Fruit fly (Drosophila melanogaster) whole organism, embryonic: ENCODE results near the gene MED14.
A peak's percentile ranks its signal among the peaks of the same experiment; 100 is the strongest.

Experiments
- Asciz ChIP-seq: fragments of 200-800 bp; sonication (Bioruptor generic); optimal IDR thresholded peaks from 2 replicates; lab custom pipeline; 2017; ENCODE audit warnings: missing biosample characterization, mild to moderate bottlenecking, missing genetic modification characterization, missing genetic modification reagents
- Atf-2 ChIP-seq: fragments of 200-800 bp; sonication (Bioruptor generic); optimal IDR thresholded peaks from 2 replicates; lab custom pipeline; 2016; ENCODE audit warnings: missing biosample characterization, missing genetic modification characterization
- CG10209 ChIP-seq: fragments of 200-800 bp; sonication (Bioruptor generic); optimal IDR thresholded peaks from 3 replicates; lab custom pipeline; 2017; ENCODE audit warnings: missing biosample characterization, mild to moderate bottlenecking, missing genetic modification characterization, missing genetic modification reagents
- CG1024 ChIP-seq: fragments of 200-800 bp; sonication (Bioruptor generic); IDR thresholded peaks from 2 replicates; pipeline ENCODE4 v1.3.6; 2022; ENCODE audit warnings: missing biosample characterization, missing genetic modification characterization
- CG10979 ChIP-seq: fragments of 200-800 bp; sonication (Bioruptor generic); optimal IDR thresholded peaks from 2 replicates; lab custom pipeline; 2018; ENCODE audit warnings: missing biosample characterization, mild to moderate bottlenecking, missing genetic modification characterization, moderate library complexity
- CG11085 ChIP-seq: fragments of 200-800 bp; sonication (Bioruptor generic); IDR thresholded peaks from 2 replicates; pipeline ENCODE4 v1.3.6; 2022; ENCODE audit warnings: missing biosample characterization, missing genetic modification characterization
- CG11398 ChIP-seq: fragments of 200-800 bp; sonication (Bioruptor generic); optimal IDR thresholded peaks from 2 replicates; lab custom pipeline; 2016; ENCODE audit warnings: missing biosample characterization, missing genetic modification characterization
- CG12299 ChIP-seq: fragments of 200-800 bp; sonication (Bioruptor generic); optimal IDR thresholded peaks from 2 replicates; lab custom pipeline; 2018; ENCODE audit warnings: missing biosample characterization, mild to moderate bottlenecking, missing genetic modification characterization
- CG12769 ChIP-seq: fragments of 200-800 bp; sonication (Bioruptor generic); optimal IDR thresholded peaks from 2 replicates; lab custom pipeline; 2019; ENCODE audit warnings: missing biosample characterization, mild to moderate bottlenecking, missing genetic modification characterization, moderate library complexity
- CG14441 ChIP-seq: fragments of 200-800 bp; sonication (Bioruptor generic); IDR thresholded peaks from 2 replicates; pipeline ENCODE4 v1.3.6; 2022; ENCODE audit warnings: missing biosample characterization, missing genetic modification characterization
- CG1603 ChIP-seq: fragments of 200-800 bp; sonication (Bioruptor generic); optimal IDR thresholded peaks from 2 replicates; lab custom pipeline; 2019; ENCODE audit warnings: missing biosample characterization, mild to moderate bottlenecking, missing genetic modification characterization, moderate library complexity
- CG16863 ChIP-seq: fragments of 200-800 bp; sonication (Bioruptor generic); optimal IDR thresholded peaks from 3 replicates; lab custom pipeline; 2016; ENCODE audit warnings: missing biosample characterization, missing genetic modification characterization
- CG2202 ChIP-seq: fragments of 200-800 bp; sonication (Bioruptor generic); optimal IDR thresholded peaks from 2 replicates; lab custom pipeline; 2018; ENCODE audit warnings: missing biosample characterization, mild to moderate bottlenecking, missing genetic modification characterization
- CG31388 ChIP-seq: fragments of 200-800 bp; sonication (Bioruptor generic); optimal IDR thresholded peaks from 2 replicates; lab custom pipeline; 2016; ENCODE audit warnings: missing biosample characterization, missing genetic modification characterization
- CG3281 ChIP-seq: fragments of 200-800 bp; sonication (Bioruptor generic); optimal IDR thresholded peaks from 3 replicates; lab custom pipeline; 2017; ENCODE audit warnings: missing biosample characterization, mild to moderate bottlenecking, missing genetic modification characterization
- CG34224 ChIP-seq: fragments of 200-800 bp; sonication (Bioruptor generic); IDR thresholded peaks from 3 replicates; pipeline ENCODE4 v1.3.6; 2022; ENCODE audit warnings: missing biosample characterization, missing genetic modification characterization; ENCODE audit not compliant: partially characterized antibody
- CG3995 ChIP-seq: fragments of 200-800 bp; sonication (Bioruptor generic); optimal IDR thresholded peaks from 3 replicates; lab custom pipeline; 2016; ENCODE audit warnings: missing biosample characterization, missing genetic modification characterization
- CG4730 ChIP-seq: fragments of 200-800 bp; sonication (Bioruptor generic); IDR thresholded peaks from 2 replicates; pipeline ENCODE4 v1.3.6; 2022; ENCODE audit warnings: missing biosample characterization, missing genetic modification characterization
- CG4854 ChIP-seq: fragments of 200-800 bp; sonication (Bioruptor generic); optimal IDR thresholded peaks from 2 replicates; lab custom pipeline; 2016; ENCODE audit warnings: missing biosample characterization, missing genetic modification characterization, inconsistent platforms
- CG6683 ChIP-seq: fragments of 200-800 bp; sonication (Bioruptor generic); optimal IDR thresholded peaks from 2 replicates; lab custom pipeline; 2017; ENCODE audit warnings: missing biosample characterization, mild to moderate bottlenecking, missing genetic modification characterization, missing genetic modification reagents
- CG7357 ChIP-seq: fragments of 200-800 bp; sonication (Bioruptor generic); IDR thresholded peaks from 3 replicates; pipeline ENCODE4 v1.3.6; 2022; ENCODE audit warnings: missing biosample characterization, missing genetic modification characterization
- CG7372 ChIP-seq: fragments of 200-800 bp; sonication (Bioruptor generic); IDR thresholded peaks from 2 replicates; pipeline ENCODE4 v1.3.6; 2022; ENCODE audit warnings: missing biosample characterization, missing genetic modification characterization
- CG7987 ChIP-seq: fragments of 200-800 bp; sonication (Bioruptor generic); optimal IDR thresholded peaks from 2 replicates; lab custom pipeline; 2018; ENCODE audit warnings: missing biosample characterization, mild to moderate bottlenecking, missing genetic modification characterization, moderate library complexity
- CG8765 ChIP-seq: fragments of 200-800 bp; sonication (Bioruptor generic); IDR thresholded peaks from 2 replicates; pipeline ENCODE4 v1.3.6; 2022; ENCODE audit warnings: missing biosample characterization, missing genetic modification characterization
- CG8924 ChIP-seq: fragments of 200-800 bp; optimal IDR thresholded peaks from 3 replicates; lab custom pipeline; 2019; ENCODE audit warnings: missing biosample characterization, mild to moderate bottlenecking, missing genetic modification characterization, moderate library complexity
- CG9437 ChIP-seq: fragments of 200-800 bp; sonication (Bioruptor generic); optimal IDR thresholded peaks from 2 replicates; lab custom pipeline; 2018; ENCODE audit warnings: missing biosample characterization, mild to moderate bottlenecking, missing genetic modification characterization
- Dbx ChIP-seq: fragments of 200-800 bp; sonication (Bioruptor generic); IDR thresholded peaks from 3 replicates; pipeline ENCODE4 v1.3.6; 2022; ENCODE audit warnings: missing biosample characterization, missing genetic modification characterization
- Fer2 ChIP-seq: fragments of 200-800 bp; sonication (Bioruptor generic); optimal IDR thresholded peaks from 2 replicates; lab custom pipeline; 2018; ENCODE audit warnings: missing biosample characterization, mild to moderate bottlenecking, missing genetic modification characterization, moderate library complexity
- MTF-1 ChIP-seq: fragments of 200-800 bp; sonication (Bioruptor generic); optimal IDR thresholded peaks from 2 replicates; lab custom pipeline; 2018; ENCODE audit warnings: missing biosample characterization, mild to moderate bottlenecking, missing genetic modification characterization, borderline replicate concordance
- Med ChIP-seq: fragments of 200-800 bp; sonication (Bioruptor generic); peaks from one replicate; lab custom pipeline; 2016; ENCODE audit warnings: missing biosample characterization, missing genetic modification characterization, mild to moderate bottlenecking, inconsistent platforms, moderate library complexity
- Myb ChIP-seq: fragments of 200-800 bp; sonication (Bioruptor generic); optimal IDR thresholded peaks from 2 replicates; lab custom pipeline; 2016; ENCODE audit warnings: missing biosample characterization, missing genetic modification characterization
- NC2α ChIP-seq: fragments of 200-800 bp; sonication (Bioruptor generic); optimal IDR thresholded peaks from 2 replicates; lab custom pipeline; 2016; ENCODE audit warnings: missing biosample characterization, missing genetic modification characterization
- NC2β ChIP-seq: fragments of 200-800 bp; sonication (Bioruptor generic); optimal IDR thresholded peaks from 2 replicates; lab custom pipeline; 2016; ENCODE audit warnings: missing biosample characterization, missing genetic modification characterization
- Sox100B ChIP-seq: fragments of 200-800 bp; sonication (Bioruptor generic); optimal IDR thresholded peaks from 3 replicates; lab custom pipeline; 2018; ENCODE audit warnings: missing biosample characterization, mild to moderate bottlenecking, missing genetic modification characterization
- Sry-β ChIP-seq: fragments of 200-800 bp; sonication (Bioruptor generic); optimal IDR thresholded peaks from 2 replicates; lab custom pipeline; 2018; ENCODE audit warnings: missing biosample characterization, mild to moderate bottlenecking, missing genetic modification characterization, moderate library complexity
- TFAM ChIP-seq: fragments of 200-800 bp; sonication (Bioruptor generic); optimal IDR thresholded peaks from 2 replicates; lab custom pipeline; 2017; ENCODE audit warnings: missing biosample characterization, missing genetic modification characterization, inconsistent platforms
- ab ChIP-seq: fragments of 200-800 bp; sonication (Bioruptor generic); optimal IDR thresholded peaks from 2 replicates; lab custom pipeline; 2016; ENCODE audit warnings: missing biosample characterization, missing genetic modification characterization
- chm ChIP-seq: fragments of 200-800 bp; sonication (Bioruptor generic); IDR thresholded peaks from 2 replicates; pipeline ENCODE4 v1.3.6; 2022; ENCODE audit warnings: missing biosample characterization, missing genetic modification characterization
- corto ChIP-seq: fragments of 200-800 bp; sonication (Bioruptor generic); optimal IDR thresholded peaks from 2 replicates; lab custom pipeline; 2016; ENCODE audit warnings: missing biosample characterization, mild to moderate bottlenecking, missing genetic modification characterization, moderate library complexity
- crp ChIP-seq, 2 experiments: fragments of 200-800 bp; sonication (Bioruptor generic); optimal IDR thresholded peaks; 2 replicates in 1 of 2; 3 replicates in 1 of 2; lab custom pipeline; 2017; ENCODE audit warnings: missing biosample characterization in 2 of 2, missing genetic modification characterization in 2 of 2, mild to moderate bottlenecking in 1 of 2, moderate library complexity in 1 of 2
- dan ChIP-seq: fragments of 200-800 bp; sonication (Bioruptor generic); IDR thresholded peaks from 2 replicates; pipeline ENCODE4 v1.3.6; 2022; ENCODE audit warnings: missing biosample characterization, missing genetic modification characterization
- dm ChIP-seq: fragments of 200-800 bp; sonication (Bioruptor generic); optimal IDR thresholded peaks from 3 replicates; lab custom pipeline; 2016; ENCODE audit warnings: missing biosample characterization, missing genetic modification characterization
- eyg ChIP-seq: fragments of 200-800 bp; sonication (Bioruptor generic); optimal IDR thresholded peaks from 3 replicates; lab custom pipeline; 2016; ENCODE audit warnings: missing biosample characterization, missing genetic modification characterization
- fd3F ChIP-seq: fragments of 200-800 bp; sonication (Bioruptor generic); optimal IDR thresholded peaks from 2 replicates; lab custom pipeline; 2018; ENCODE audit warnings: missing biosample characterization, mild to moderate bottlenecking, missing genetic modification characterization, moderate library complexity
- kah ChIP-seq: fragments of 200-800 bp; sonication (Bioruptor generic); optimal IDR thresholded peaks from 2 replicates; lab custom pipeline; 2018; ENCODE audit warnings: missing biosample characterization, mild to moderate bottlenecking, missing genetic modification characterization
- nerfin-1 ChIP-seq: fragments of 200-800 bp; sonication (Bioruptor generic); optimal IDR thresholded peaks from 3 replicates; lab custom pipeline; 2019; ENCODE audit warnings: missing biosample characterization, mild to moderate bottlenecking, missing genetic modification characterization, moderate library complexity
- pb ChIP-seq: fragments of 200-800 bp; sonication (Bioruptor generic); optimal IDR thresholded peaks from 3 replicates; lab custom pipeline; 2016; ENCODE audit warnings: missing biosample characterization, missing genetic modification characterization
- peb ChIP-seq: fragments of 200-800 bp; sonication (Bioruptor generic); IDR thresholded peaks from 2 replicates; pipeline ENCODE4 v1.3.6; 2022; ENCODE audit warnings: missing biosample characterization, missing genetic modification characterization
- pzg ChIP-seq: fragments of 200-800 bp; sonication (Bioruptor generic); optimal IDR thresholded peaks from 3 replicates; lab custom pipeline; 2018; ENCODE audit warnings: missing biosample characterization, mild to moderate bottlenecking, missing genetic modification characterization, moderate library complexity
- yki ChIP-seq: fragments of >200 bp; optimal IDR thresholded peaks from 3 replicates; lab custom pipeline; 2018
- z ChIP-seq: fragments of 200-800 bp; sonication (Bioruptor generic); IDR thresholded peaks from 3 replicates; pipeline ENCODE4 v1.3.6; 2022; ENCODE audit warnings: missing biosample characterization, missing genetic modification characterization
- zfh2 ChIP-seq: fragments of 200-800 bp; sonication (Bioruptor generic); optimal IDR thresholded peaks from 2 replicates; lab custom pipeline; 2016; ENCODE audit warnings: missing biosample characterization, missing genetic modification characterization

Gene MED14

DNA sequence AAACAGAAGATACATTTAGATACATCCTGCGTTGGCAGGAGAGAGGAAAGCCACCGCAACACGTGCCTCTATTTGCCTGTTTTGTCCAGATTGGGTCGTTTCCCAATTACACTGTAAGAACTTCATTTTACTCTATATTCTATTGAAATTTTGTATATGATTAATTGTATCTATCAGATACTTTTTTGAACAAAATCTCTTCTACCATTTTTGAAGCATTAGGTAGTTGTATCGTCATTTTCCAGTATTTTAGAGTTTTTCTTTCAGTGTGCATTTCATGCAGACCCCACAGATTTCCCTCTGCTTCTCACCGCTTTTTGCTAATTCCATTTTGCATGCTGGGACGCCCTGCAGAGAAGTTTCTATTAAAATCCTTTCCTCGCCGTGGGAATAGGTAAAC lies 38.5 kb upstream of the MED14 start (continued):
- TF ChIP-seq CG6683 (peak; percentile 29), dm (GFP tag; lab: Kevin White, UChicago) (no peak), CG12299 (no peak), NC2α (GFP tag; lab: Kevin White, UChicago) (no peak), CG10979 (tag; lab: Kevin White, UChicago) (peak; percentile 59), CG1024 (no peak), CG11085 (GFP tag; lab: Robert Waterston, UW) (no peak), Med (GFP tag; lab: Kevin White, UChicago) (peak; percentile 1), Sry-β (GFP tag; lab: Kevin White, UChicago) (no peak), fd3F (GFP tag; lab: Kevin White, UChicago) (no peak), nerfin-1 (tag; lab: Kevin White, UChicago) (peak; percentile 31), CG31388 (GFP tag; lab: Kevin White, UChicago) (no peak), Sox100B (GFP tag; lab: Kevin White, UChicago) (peak; percentile 37), CG7357 (GFP tag; lab: Robert Waterston, UW) (no peak), Dbx (GFP tag; lab: Robert Waterston, UW) (peak; percentile 71), CG14441 (GFP tag; lab: Robert Waterston, UW) (peak; percentile 42; the same call in 1 of the 2 replicates), CG12769 (tag; lab: Kevin White, UChicago) (no peak), chm (GFP tag; lab: Robert Waterston, UW) (no peak), CG9437 (GFP tag; lab: Kevin White, UChicago) (no peak), CG2202 (tag; lab: Kevin White, UChicago) (no peak), TFAM (no peak), CG34224 (GFP tag; lab: Robert Waterston, UW) (no peak), crp (GFP tag; optimal IDR thresholded peaks at IDR 0.05; lab: Kevin White, UChicago) (no peak), CG4854 (no peak), CG11398 (GFP tag; lab: Kevin White, UChicago) (no peak), Fer2 (no peak), yki (no peak), Asciz (GFP tag; lab: Kevin White, UChicago) (peak; percentile 35), CG16863 (GFP tag; lab: Kevin White, UChicago) (peak; percentile 12), CG8765 (GFP tag; lab: Robert Waterston, UW) (no peak), dan (no peak), MTF-1 (GFP tag; lab: Kevin White, UChicago) (peak; percentile 18), kah (peak; percentile 10), CG3281 (GFP tag; lab: Kevin White, UChicago) (peak; percentile 63), NC2β (GFP tag; lab: Kevin White, UChicago) (no peak), CG1603 (tag; lab: Kevin White, UChicago) (no peak), pzg (GFP tag; lab: Kevin White, UChicago) (no peak), ab (GFP tag; lab: Kevin White, UChicago) (no peak), CG7372 (GFP tag; lab: Robert Waterston, UW) (no peak), CG10209 (peak; percentile 52), z (no peak), CG7987 (GFP tag; lab: Kevin White, UChicago) (no peak), Myb (no peak), pb (no peak), CG8924 (tag; lab: Kevin White, UChicago) (peak; percentile 52), CG4730 (GFP tag; lab: Robert Waterston, UW) (0 out of 2 replicates have a peak, but pooled peaks have one; percentile 39), corto (GFP tag; lab: Kevin White, UChicago) (no peak), eyg (GFP tag; lab: Kevin White, UChicago) (no peak), peb (no peak), zfh2 (no peak), Atf-2 (GFP tag; lab: Kevin White, UChicago) (peak; percentile 13), CG3995 (GFP tag; lab: Kevin White, UChicago) (no peak)
